Fruit fly (Drosophila melanogaster) whole organism, wandering third instar larva: ENCODE data around the gene Nhe2.

ENCODE experiments used
- Abd-B ChIP-seq: fragments of >200 bp; optimal IDR thresholded peaks from 2 replicates; lab custom pipeline; 2017; ENCODE audit warnings: missing biosample characterization, missing genetic modification characterization
- CG32264 ChIP-seq: fragments of 200-800 bp; sonication (Bioruptor generic); optimal IDR thresholded peaks from 2 replicates; lab custom pipeline; 2016; ENCODE audit warnings: missing biosample characterization, missing genetic modification characterization
- CG9705 ChIP-seq: fragments of 200-800 bp; sonication (Bioruptor generic); optimal IDR thresholded peaks from 2 replicates; lab custom pipeline; 2018; ENCODE audit warnings: missing biosample characterization, mild to moderate bottlenecking, missing genetic modification characterization
- CrebA ChIP-seq: fragments of 200-800 bp; sonication (Bioruptor generic); optimal IDR thresholded peaks from 2 replicates; lab custom pipeline; 2016; ENCODE audit warnings: missing biosample characterization, mild to moderate bottlenecking, missing genetic modification characterization, borderline replicate concordance
- Dfd ChIP-seq: fragments of >200 bp; optimal IDR thresholded peaks from 2 replicates; lab custom pipeline; 2017; ENCODE audit warnings: missing biosample characterization, missing genetic modification characterization
- Dif ChIP-seq: fragments of 200-275, 200-300 bp; sonication (Bioruptor generic); optimal IDR thresholded peaks from 2 replicates; lab custom pipeline; 2018; ENCODE audit warnings: missing biosample characterization, missing genetic modification characterization; ENCODE audit not compliant: partially characterized antibody
- GATAd ChIP-seq: sonication (Bioruptor generic); optimal IDR thresholded peaks from 2 replicates; lab custom pipeline; 2016; ENCODE audit warnings: missing biosample characterization, missing genetic modification characterization
- HLH106 ChIP-seq: fragments of 200-800 bp; optimal IDR thresholded peaks from 3 replicates; lab custom pipeline; 2019; ENCODE audit warnings: missing biosample characterization, mild to moderate bottlenecking, missing genetic modification characterization, moderate library complexity
- Hnf4 ChIP-seq: fragments of 200-800 bp; sonication (Bioruptor generic); optimal IDR thresholded peaks from 2 replicates; lab custom pipeline; 2016; ENCODE audit warnings: missing biosample characterization, mild to moderate bottlenecking, missing genetic modification characterization
- Hr78 ChIP-seq: fragments of >200 bp; optimal IDR thresholded peaks from 2 replicates; lab custom pipeline; 2017; ENCODE audit warnings: missing biosample characterization, missing genetic modification characterization
- Jra ChIP-seq: sonication (Bioruptor generic); optimal IDR thresholded peaks from 2 replicates; lab custom pipeline; 2016; ENCODE audit warnings: missing biosample characterization, missing genetic modification characterization
- Mio ChIP-seq: sonication (Bioruptor generic); optimal IDR thresholded peaks from 2 replicates; lab custom pipeline; 2016; ENCODE audit warnings: missing biosample characterization, missing genetic modification characterization
- Myc ChIP-seq: fragments of >200 bp; optimal IDR thresholded peaks from 2 replicates; lab custom pipeline; 2017
- N ChIP-seq: fragments of >200 bp; optimal IDR thresholded peaks from 2 replicates; lab custom pipeline; 2018; ENCODE audit warnings: missing biosample characterization, missing external identifiers, missing genetic modification characterization
- OdsH ChIP-seq: fragments of 200-800 bp; sonication (Bioruptor generic); optimal IDR thresholded peaks from 2 replicates; lab custom pipeline; 2016; ENCODE audit warnings: missing biosample characterization, mild to moderate bottlenecking, missing genetic modification characterization
- Rel ChIP-seq, 2 experiments: fragments of 200-800 bp; sonication (Bioruptor generic) in 1 of 2; optimal IDR thresholded peaks; 2 replicates in 1 of 2; 3 replicates in 1 of 2; lab custom pipeline; 2016 to 2019; ENCODE audit warnings: mild to moderate bottlenecking in 2 of 2, missing biosample characterization in 2 of 2, missing genetic modification characterization in 2 of 2, moderate library complexity in 1 of 2
- Sp1 ChIP-seq: fragments of 200-800 bp; sonication (Bioruptor generic); optimal IDR thresholded peaks from 3 replicates; lab custom pipeline; 2019; ENCODE audit warnings: missing biosample characterization, mild to moderate bottlenecking, missing genetic modification characterization, moderate library complexity
- Vsx2 ChIP-seq: fragments of 200-300, 225-300 bp; sonication (Bioruptor generic); optimal IDR thresholded peaks from 2 replicates; lab custom pipeline; 2018; ENCODE audit warnings: missing biosample characterization, missing genetic modification characterization; ENCODE audit not compliant: partially characterized antibody
- br ChIP-seq: fragments of 200-800 bp; sonication (Bioruptor generic); optimal IDR thresholded peaks from 2 replicates; lab custom pipeline; 2016; ENCODE audit warnings: missing biosample characterization, missing genetic modification characterization
- dl ChIP-seq, 2 experiments: fragments of 175-275, 200-275 bp in 1 of 2; fragments of 200-275 bp in 1 of 2; sonication (Bioruptor generic); optimal IDR thresholded peaks; lab custom pipeline; 2018; ENCODE audit warnings: mild to moderate bottlenecking in 2 of 2, missing biosample characterization in 2 of 2, missing genetic modification characterization in 2 of 2, moderate library complexity in 2 of 2; ENCODE audit not compliant: partially characterized antibody in 2 of 2, insufficient read depth in 1 of 2
- dmrt93B ChIP-seq: fragments of 200-800 bp; sonication (Bioruptor generic); optimal IDR thresholded peaks from 2 replicates; lab custom pipeline; 2018; ENCODE audit warnings: missing biosample characterization, mild to moderate bottlenecking, missing genetic modification characterization
- dsf ChIP-seq: sonication (Bioruptor generic); optimal IDR thresholded peaks from 2 replicates; lab custom pipeline; 2016; ENCODE audit warnings: missing biosample characterization, missing genetic modification characterization, borderline replicate concordance
- ey ChIP-seq: fragments of 200-800 bp; sonication (Bioruptor generic); optimal IDR thresholded peaks from 2 replicates; lab custom pipeline; 2016; ENCODE audit warnings: missing biosample characterization, missing genetic modification characterization
- foxo ChIP-seq, 2 experiments: fragments of 200-800 bp; sonication (Bioruptor generic); optimal IDR thresholded peaks; 2 replicates in 1 of 2; 3 replicates in 1 of 2; lab custom pipeline; 2016 to 2017; ENCODE audit warnings: missing biosample characterization in 2 of 2, missing genetic modification characterization in 2 of 2
- fru ChIP-seq: fragments of 200-800 bp; sonication (Bioruptor generic); optimal IDR thresholded peaks from 3 replicates; lab custom pipeline; 2016; ENCODE audit warnings: missing biosample characterization, mild to moderate bottlenecking, missing genetic modification characterization
- h ChIP-seq: fragments of 200-800 bp; sonication (Bioruptor generic); optimal IDR thresholded peaks from 3 replicates; lab custom pipeline; 2016; ENCODE audit warnings: missing biosample characterization, mild to moderate bottlenecking, missing genetic modification characterization
- jim ChIP-seq: fragments of 175-275, 200-325 bp; sonication (Bioruptor generic); optimal IDR thresholded peaks from 2 replicates; lab custom pipeline; 2016; ENCODE audit warnings: missing biosample characterization, mild to moderate bottlenecking, missing genetic modification characterization
- lola ChIP-seq: fragments of >200 bp; optimal IDR thresholded peaks from 2 replicates; lab custom pipeline; 2017; ENCODE audit warnings: missing biosample characterization, missing genetic modification characterization
- psq ChIP-seq: fragments of 200-800 bp; sonication (Bioruptor generic); optimal IDR thresholded peaks from 3 replicates; lab custom pipeline; 2017; ENCODE audit warnings: missing biosample characterization, mild to moderate bottlenecking, missing genetic modification characterization, moderate library complexity
- rgr ChIP-seq: fragments of 200-800 bp; sonication (Bioruptor generic); optimal IDR thresholded peaks from 3 replicates; lab custom pipeline; 2016; ENCODE audit warnings: missing biosample characterization, mild to moderate bottlenecking, missing genetic modification characterization
- sv ChIP-seq: fragments of 200-800 bp; sonication (Bioruptor generic); optimal IDR thresholded peaks from 3 replicates; lab custom pipeline; 2016; ENCODE audit warnings: missing biosample characterization, missing genetic modification characterization
- tai ChIP-seq: sonication (Bioruptor generic); optimal IDR thresholded peaks from 2 replicates; lab custom pipeline; 2016; ENCODE audit warnings: missing biosample characterization, missing genetic modification characterization
- usp ChIP-seq: fragments of >200 bp; optimal IDR thresholded peaks from 2 replicates; lab custom pipeline; 2017; ENCODE audit warnings: missing biosample characterization, missing genetic modification characterization
- woc ChIP-seq: sonication (Bioruptor generic); optimal IDR thresholded peaks from 2 replicates; lab custom pipeline; 2016; ENCODE audit warnings: missing biosample characterization, mild to moderate bottlenecking, missing genetic modification characterization

Nhe2 gene

DNA sequence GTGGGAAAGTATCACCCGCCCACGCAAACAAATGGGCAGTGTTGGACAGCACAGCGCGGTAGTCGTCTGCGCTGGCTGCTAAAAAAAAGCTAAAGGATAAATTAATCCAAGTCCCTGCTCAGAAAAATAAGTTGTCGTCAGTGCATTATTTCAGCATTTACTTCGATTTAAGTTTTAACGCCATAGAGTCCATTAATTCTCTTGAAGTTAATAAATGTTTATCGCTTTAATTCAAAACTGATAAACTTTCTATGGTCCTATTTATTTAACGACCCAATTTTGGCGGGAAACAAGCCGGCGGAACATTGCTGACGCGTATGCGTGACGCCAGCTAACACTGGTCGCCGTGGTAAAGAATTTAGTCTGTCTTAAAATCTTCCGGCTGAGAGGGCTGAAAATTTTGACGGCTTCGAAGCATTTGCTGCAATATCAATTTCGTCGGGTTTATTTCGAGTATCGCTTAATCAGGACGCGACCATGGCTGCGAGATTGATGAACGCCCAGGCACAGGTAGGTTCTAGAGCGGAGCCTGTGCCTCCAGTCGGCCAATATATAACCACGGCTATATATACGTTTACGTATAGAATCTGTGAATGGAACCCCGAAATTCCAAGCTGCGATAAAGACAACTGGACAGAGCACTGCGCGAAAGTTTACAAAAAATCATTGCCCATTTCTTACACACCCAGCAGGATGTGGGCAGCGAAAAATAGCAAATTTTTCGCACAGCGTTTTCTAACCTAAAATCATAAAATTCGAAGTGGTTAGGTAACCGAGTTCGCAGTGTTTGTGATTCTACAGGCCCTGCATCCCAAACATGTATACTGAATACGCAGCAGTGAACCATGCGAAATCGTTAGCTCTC lies 64.2 kb downstream of the Nhe2 start, which contains the start of the genes mAcon1, CG43345 and CG43346:
TSS of gene mAcon1 (plus strand) at position 276 of the 865 bp plus-strand sequence.
TSS of gene CG43345 (minus strand) at position 287 of the 865 bp plus-strand sequence.
TSS of gene CG43346 (minus strand) at position 287 of the 865 bp plus-strand sequence.
- peak; percentile 85 for TF ChIP-seq Hnf4 (GFP tag; lab: Kevin White, UChicago)
- TF ChIP-seq Myc (lab: Kevin White, UChicago) = peak; percentile 100
- TF ChIP-seq CrebA (GFP tag; lab: Kevin White, UChicago) = no peak
- no peak for TF ChIP-seq usp
- TF ChIP-seq dl (GFP tag; optimal IDR thresholded peaks at IDR 0.05; lab: Kevin White, UChicago; ENCODE audit: insufficient read depth in 1 of 2, partially characterized antibody in 2 of 2) = no peak
- no peak for TF ChIP-seq N
- TF ChIP-seq OdsH (GFP tag; lab: Kevin White, UChicago) = peak; percentile 86
- no peak for TF ChIP-seq Rel (GFP tag; optimal IDR thresholded peaks at IDR 0.05; lab: Kevin White, UChicago)
- TF ChIP-seq Rel (tag; optimal IDR thresholded peaks at IDR 0.05; lab: Kevin White, UChicago) = peak; percentile 71
- TF ChIP-seq fru = peak; percentile 87
- TF ChIP-seq dsf (GFP tag; lab: Kevin White, UChicago) = no peak
- peak; percentile 84 for TF ChIP-seq rgr (GFP tag; lab: Kevin White, UChicago)
- TF ChIP-seq woc = peak; percentile 96
- no peak for TF ChIP-seq Dfd (GFP tag; lab: Kevin White, UChicago)
- peak; percentile 91 for TF ChIP-seq br (GFP tag; lab: Kevin White, UChicago)
- TF ChIP-seq Vsx2 (GFP tag; lab: Kevin White, UChicago) = no peak
- peak in 1 of 2 experiments; percentile 89 for TF ChIP-seq foxo (GFP tag; optimal IDR thresholded peaks at IDR 0.05; lab: Kevin White, UChicago)
- peak; percentile 74 for TF ChIP-seq Jra (GFP tag; lab: Kevin White, UChicago)
- no peak for TF ChIP-seq Dif (GFP tag; lab: Kevin White, UChicago)
- TF ChIP-seq Abd-B (GFP tag; lab: Kevin White, UChicago) = no peak
- peak; percentile 73 for TF ChIP-seq psq (GFP tag; lab: Kevin White, UChicago)
- TF ChIP-seq HLH106 (tag; lab: Kevin White, UChicago) = peak; percentile 90
- no peak for TF ChIP-seq Hr78 (GFP tag; lab: Kevin White, UChicago)
- TF ChIP-seq Mio = peak; percentile 15
- peak; percentile 82 for TF ChIP-seq dmrt93B
- TF ChIP-seq CG9705 = peak; percentile 89
- TF ChIP-seq CG32264 (GFP tag; lab: Kevin White, UChicago) = peak; percentile 48
- TF ChIP-seq sv (GFP tag; lab: Kevin White, UChicago) = peak; percentile 80
- TF ChIP-seq h (GFP tag; lab: Kevin White, UChicago) = peak; percentile 90
- peak; percentile 84 for TF ChIP-seq ey (GFP tag; lab: Kevin White, UChicago)
- peak; percentile 85 for TF ChIP-seq Sp1 (GFP tag; lab: Kevin White, UChicago)
- TF ChIP-seq GATAd = peak; percentile 76

DNA sequence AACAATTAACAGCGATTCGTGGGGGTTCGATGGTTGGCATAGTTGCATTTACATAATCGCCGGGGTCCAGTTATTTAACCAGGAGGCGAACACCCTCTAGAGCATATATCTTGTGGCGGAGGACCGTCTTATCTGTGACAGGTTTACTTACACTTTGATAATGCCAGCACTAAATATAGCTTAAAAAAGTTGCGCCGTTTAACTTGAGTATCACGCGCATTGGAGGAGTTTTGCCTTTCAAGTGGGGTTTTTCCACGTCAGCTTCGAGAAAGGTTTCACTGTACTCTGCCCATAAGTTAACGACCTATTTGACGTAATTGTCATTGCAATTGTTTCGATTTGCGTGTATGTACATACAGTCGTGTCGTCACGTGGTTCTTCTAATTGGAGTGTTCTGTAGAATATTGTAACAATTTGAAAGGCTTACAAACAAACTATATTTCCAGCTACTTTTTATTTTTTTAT lies 64.8 kb downstream of the Nhe2 start:
- TF ChIP-seq GATAd = no peak
- no peak for TF ChIP-seq sv (GFP tag; lab: Kevin White, UChicago)
- no peak for TF ChIP-seq Dfd (GFP tag; lab: Kevin White, UChicago)
- TF ChIP-seq Rel (GFP tag; optimal IDR thresholded peaks at IDR 0.05; lab: Kevin White, UChicago) = no peak
- peak; percentile 76 for TF ChIP-seq Rel (tag; optimal IDR thresholded peaks at IDR 0.05; lab: Kevin White, UChicago)
- TF ChIP-seq jim (GFP tag; lab: Kevin White, UChicago) = no peak
- TF ChIP-seq h (GFP tag; lab: Kevin White, UChicago) = no peak

DNA sequence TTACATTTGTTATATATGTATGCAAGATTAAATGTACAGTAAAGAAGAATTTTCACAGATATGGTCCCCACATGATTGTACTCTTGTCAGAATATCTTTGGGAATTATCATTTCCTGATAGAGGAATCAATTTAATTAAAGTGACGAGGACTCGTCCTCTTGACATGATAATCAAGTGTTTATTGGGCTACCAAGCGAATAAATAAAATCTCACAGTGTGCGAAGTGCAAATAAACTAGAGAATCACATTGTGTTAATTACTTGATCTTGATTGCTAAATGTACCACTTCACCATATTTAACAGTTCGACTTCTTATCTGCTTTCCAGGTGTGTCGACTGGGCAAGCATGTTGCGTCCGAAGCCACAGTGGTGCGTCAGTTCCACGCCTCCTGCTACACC lies 65.5 kb downstream of the Nhe2 start:
- TF ChIP-seq Hnf4 (GFP tag; lab: Kevin White, UChicago) (no peak), usp (no peak), Jra (GFP tag; lab: Kevin White, UChicago) (no peak), jim (GFP tag; lab: Kevin White, UChicago) (no peak), rgr (GFP tag; lab: Kevin White, UChicago) (no peak), dl (GFP tag; optimal IDR thresholded peaks at IDR 0.05; lab: Kevin White, UChicago; ENCODE audit: insufficient read depth in 1 of 2, partially characterized antibody in 2 of 2) (no peak), psq (GFP tag; lab: Kevin White, UChicago) (no peak), N (no peak), Abd-B (GFP tag; lab: Kevin White, UChicago) (no peak), Dif (GFP tag; lab: Kevin White, UChicago) (no peak), Myc (lab: Kevin White, UChicago) (no peak), CG9705 (no peak), h (GFP tag; lab: Kevin White, UChicago) (no peak), lola (GFP tag; lab: Kevin White, UChicago) (no peak), tai (no peak)
